Fruit fly (Drosophila melanogaster) whole organism, embryonic: ENCODE data around the gene Cyfip.
A peak's percentile ranks its signal among the peaks of the same experiment; 100 is the strongest.

ENCODE experiments used
- Atf3 ChIP-seq: fragments of 200-800 bp; sonication (Bioruptor generic); optimal IDR thresholded peaks from 3 replicates; lab custom pipeline; 2016; ENCODE audit warnings: missing biosample characterization, missing genetic modification characterization
- Bgb ChIP-seq: fragments of 200-800 bp; sonication (Bioruptor generic); IDR thresholded peaks from 2 replicates; pipeline ENCODE4 v1.3.6; 2022; ENCODE audit warnings: missing biosample characterization, missing genetic modification characterization; ENCODE audit not compliant: partially characterized antibody
- CG10267 ChIP-seq: fragments of 200-800 bp; sonication (Bioruptor generic); optimal IDR thresholded peaks from 2 replicates; lab custom pipeline; 2018; ENCODE audit warnings: missing biosample characterization, mild to moderate bottlenecking, missing genetic modification characterization, moderate library complexity
- CG10366 ChIP-seq: fragments of 200-800 bp; sonication (Bioruptor generic); IDR thresholded peaks from 2 replicates; pipeline ENCODE4 v1.3.6; 2022; ENCODE audit warnings: missing biosample characterization, missing genetic modification characterization
- CG10654 ChIP-seq: fragments of 200-800 bp; sonication (Bioruptor generic); optimal IDR thresholded peaks from 2 replicates; lab custom pipeline; 2016; ENCODE audit warnings: missing biosample characterization, missing genetic modification characterization
- CG11398 ChIP-seq: fragments of 200-800 bp; sonication (Bioruptor generic); optimal IDR thresholded peaks from 2 replicates; lab custom pipeline; 2016; ENCODE audit warnings: missing biosample characterization, missing genetic modification characterization
- CG12104 ChIP-seq: fragments of 200-800 bp; sonication (Bioruptor generic); optimal IDR thresholded peaks from 3 replicates; lab custom pipeline; 2016; ENCODE audit warnings: missing biosample characterization, missing genetic modification characterization
- CG12391 ChIP-seq: fragments of 200-800 bp; sonication (Bioruptor generic); optimal IDR thresholded peaks from 3 replicates; lab custom pipeline; 2018; ENCODE audit warnings: missing biosample characterization, mild to moderate bottlenecking, missing genetic modification characterization, moderate library complexity
- CG12942 ChIP-seq: fragments of 200-800 bp; sonication (Bioruptor generic); optimal IDR thresholded peaks from 3 replicates; lab custom pipeline; 2016; ENCODE audit warnings: missing biosample characterization, missing genetic modification characterization
- CG14667 ChIP-seq: fragments of 200-800 bp; sonication (Bioruptor generic); IDR thresholded peaks from 2 replicates; pipeline ENCODE4 v1.3.6; 2022; ENCODE audit warnings: missing biosample characterization, missing genetic modification characterization
- CG16813 ChIP-seq: fragments of 200-800 bp; sonication (Bioruptor generic); IDR thresholded peaks from 3 replicates; pipeline ENCODE4 v1.3.6; 2022; ENCODE audit warnings: missing biosample characterization, missing genetic modification characterization; ENCODE audit not compliant: partially characterized antibody
- CG18011 ChIP-seq: fragments of 200-800 bp; sonication (Bioruptor generic); optimal IDR thresholded peaks from 2 replicates; lab custom pipeline; 2017; ENCODE audit warnings: missing biosample characterization, missing genetic modification characterization, mild to moderate bottlenecking, moderate library complexity, missing genotype
- CG30020 ChIP-seq: fragments of 200-800 bp; optimal IDR thresholded peaks from 2 replicates; lab custom pipeline; 2019; ENCODE audit warnings: missing biosample characterization, mild to moderate bottlenecking, missing genetic modification characterization, moderate library complexity
- CG30431 ChIP-seq: fragments of 200-800 bp; sonication (Bioruptor generic); optimal IDR thresholded peaks from 2 replicates; lab custom pipeline; 2017; ENCODE audit warnings: missing biosample characterization, missing genetic modification characterization
- CG31388 ChIP-seq: fragments of 200-800 bp; sonication (Bioruptor generic); optimal IDR thresholded peaks from 2 replicates; lab custom pipeline; 2016; ENCODE audit warnings: missing biosample characterization, missing genetic modification characterization
- CG33557 ChIP-seq: fragments of 200-800 bp; sonication (Bioruptor generic); optimal IDR thresholded peaks from 2 replicates; lab custom pipeline; 2019; ENCODE audit warnings: missing biosample characterization, mild to moderate bottlenecking, missing genetic modification characterization, moderate library complexity
- CG34422 ChIP-seq: fragments of 200-800 bp; sonication (Bioruptor generic); IDR thresholded peaks from 3 replicates; pipeline ENCODE4 v1.3.6; 2022; ENCODE audit warnings: missing biosample characterization, missing genetic modification characterization
- CG42726 ChIP-seq: fragments of 200-800 bp; sonication (Bioruptor generic); IDR thresholded peaks from 2 replicates; pipeline ENCODE4 v1.3.6; 2022; ENCODE audit warnings: missing biosample characterization, missing genetic modification characterization; ENCODE audit not compliant: partially characterized antibody
- CG4707 ChIP-seq: fragments of 200-800 bp; sonication (Bioruptor generic); optimal IDR thresholded peaks from 2 replicates; lab custom pipeline; 2018; ENCODE audit warnings: missing biosample characterization, mild to moderate bottlenecking, missing genetic modification characterization, moderate library complexity
- CG6175 ChIP-seq: fragments of 200-800 bp; sonication (Bioruptor generic); IDR thresholded peaks from 3 replicates; pipeline ENCODE4 v1.3.6; 2022; ENCODE audit warnings: missing biosample characterization, missing genetic modification characterization
- CG6765 ChIP-seq: fragments of 200-800 bp; sonication (Bioruptor generic); optimal IDR thresholded peaks from 3 replicates; lab custom pipeline; 2017; ENCODE audit warnings: missing biosample characterization, mild to moderate bottlenecking, missing genetic modification characterization
- CG6813 ChIP-seq: fragments of 200-800 bp; sonication (Bioruptor generic); optimal IDR thresholded peaks from 2 replicates; lab custom pipeline; 2017; ENCODE audit warnings: missing biosample characterization, missing genetic modification characterization, mild to moderate bottlenecking, moderate library complexity, missing genetic modification reagents
- CG7357 ChIP-seq: fragments of 200-800 bp; sonication (Bioruptor generic); IDR thresholded peaks from 3 replicates; pipeline ENCODE4 v1.3.6; 2022; ENCODE audit warnings: missing biosample characterization, missing genetic modification characterization
- CG7372 ChIP-seq: fragments of 200-800 bp; sonication (Bioruptor generic); IDR thresholded peaks from 2 replicates; pipeline ENCODE4 v1.3.6; 2022; ENCODE audit warnings: missing biosample characterization, missing genetic modification characterization
- CG8089 ChIP-seq: fragments of 200-800 bp; sonication (Bioruptor generic); optimal IDR thresholded peaks from 3 replicates; lab custom pipeline; 2016; ENCODE audit warnings: missing biosample characterization, missing genetic modification characterization
- CG8359 ChIP-seq: fragments of 200-800 bp; sonication (Bioruptor generic); optimal IDR thresholded peaks from 2 replicates; lab custom pipeline; 2017; ENCODE audit warnings: missing biosample characterization, mild to moderate bottlenecking, missing genetic modification characterization, borderline replicate concordance
- H2.0 ChIP-seq: fragments of 200-800 bp; sonication (Bioruptor generic); IDR thresholded peaks from 2 replicates; pipeline ENCODE4 v1.3.6; 2022; ENCODE audit warnings: missing biosample characterization, missing genetic modification characterization
- HHEX ChIP-seq: fragments of 200-800 bp; sonication (Bioruptor generic); optimal IDR thresholded peaks from 3 replicates; lab custom pipeline; 2017; ENCODE audit warnings: missing biosample characterization, mild to moderate bottlenecking, missing genetic modification characterization, missing genetic modification reagents
- Lpt ChIP-seq: fragments of >200 bp; optimal IDR thresholded peaks from 2 replicates; lab custom pipeline; 2018; ENCODE audit warnings: missing biosample characterization, missing genetic modification characterization
- Meics ChIP-seq: fragments of 200-800 bp; sonication (Bioruptor generic); optimal IDR thresholded peaks from 2 replicates; lab custom pipeline; 2017; ENCODE audit warnings: missing biosample characterization, mild to moderate bottlenecking, missing genetic modification characterization
- Mes4 ChIP-seq: fragments of 200-800 bp; sonication (Bioruptor generic); optimal IDR thresholded peaks from 2 replicates; lab custom pipeline; 2016; ENCODE audit warnings: missing biosample characterization, missing genetic modification characterization
- NC2β ChIP-seq: fragments of 200-800 bp; sonication (Bioruptor generic); optimal IDR thresholded peaks from 2 replicates; lab custom pipeline; 2016; ENCODE audit warnings: missing biosample characterization, missing genetic modification characterization
- Nf-YA ChIP-seq: fragments of 200-800 bp; sonication (Bioruptor generic); IDR thresholded peaks from 2 replicates; pipeline ENCODE4 v1.3.6; 2022; ENCODE audit warnings: missing biosample characterization, missing genetic modification characterization
- Rfx ChIP-seq: fragments of 200-800 bp; sonication (Bioruptor generic); IDR thresholded peaks from 2 replicates; pipeline ENCODE4 v1.3.6; 2022; ENCODE audit warnings: missing biosample characterization, missing genetic modification characterization
- al ChIP-seq: fragments of 200-800 bp; sonication (Bioruptor generic); IDR thresholded peaks from 2 replicates; pipeline ENCODE4 v1.3.6; 2022; ENCODE audit warnings: missing biosample characterization, missing genetic modification characterization
- bbx ChIP-seq: fragments of 200-800 bp; sonication (Bioruptor generic); IDR thresholded peaks from 2 replicates; pipeline ENCODE4 v1.3.6; 2022; ENCODE audit warnings: missing biosample characterization, missing genetic modification characterization; ENCODE audit not compliant: partially characterized antibody
- cg ChIP-seq: fragments of 200-800 bp; sonication (Bioruptor generic); optimal IDR thresholded peaks from 3 replicates; lab custom pipeline; 2019; ENCODE audit warnings: missing biosample characterization, mild to moderate bottlenecking, missing genetic modification characterization, moderate library complexity
- cwo ChIP-seq: fragments of 200-800 bp; sonication (Bioruptor generic); optimal IDR thresholded peaks from 3 replicates; lab custom pipeline; 2017; ENCODE audit warnings: missing biosample characterization, missing genetic modification characterization, mild to moderate bottlenecking, moderate library complexity, missing genetic modification reagents
- dan ChIP-seq: fragments of 200-800 bp; sonication (Bioruptor generic); IDR thresholded peaks from 2 replicates; pipeline ENCODE4 v1.3.6; 2022; ENCODE audit warnings: missing biosample characterization, missing genetic modification characterization
- fd64A ChIP-seq: fragments of 200-800 bp; sonication (Bioruptor generic); optimal IDR thresholded peaks from 3 replicates; lab custom pipeline; 2018; ENCODE audit warnings: missing biosample characterization, mild to moderate bottlenecking, missing genetic modification characterization
- hbn ChIP-seq: fragments of 200-800 bp; sonication (Bioruptor generic); IDR thresholded peaks from 2 replicates; pipeline ENCODE4 v1.3.6; 2022; ENCODE audit warnings: missing biosample characterization, missing genetic modification characterization; ENCODE audit not compliant: partially characterized antibody
- jigr1 ChIP-seq: fragments of 200-800 bp; sonication (Bioruptor generic); IDR thresholded peaks from 3 replicates; pipeline ENCODE4 v1.3.6; 2022; ENCODE audit warnings: missing biosample characterization, missing genetic modification characterization
- lmd ChIP-seq: fragments of 200-800 bp; sonication (Bioruptor generic); IDR thresholded peaks from 2 replicates; pipeline ENCODE4 v1.3.6; 2022; ENCODE audit warnings: missing biosample characterization, missing genetic modification characterization
- lola ChIP-seq, 3 experiments: fragments of >200 bp in 2 of 3; fragments of 200-800 bp in 1 of 3; sonication (Bioruptor generic) in 1 of 3; optimal IDR thresholded peaks; 2 replicates each; lab custom pipeline; 2017 to 2019; ENCODE audit warnings: missing biosample characterization in 3 of 3, missing genetic modification characterization in 3 of 3, mild to moderate bottlenecking in 1 of 3, moderate library complexity in 1 of 3
- repo ChIP-seq: fragments of 200-800 bp; sonication (Bioruptor generic); optimal IDR thresholded peaks from 2 replicates; lab custom pipeline; 2016; ENCODE audit warnings: missing biosample characterization, missing genetic modification characterization
- ssp ChIP-seq: fragments of 200-800 bp; sonication (Bioruptor generic); IDR thresholded peaks from 2 replicates; pipeline ENCODE4 v1.3.6; 2022; ENCODE audit warnings: missing biosample characterization, missing genetic modification characterization
- stwl ChIP-seq: fragments of 200-800 bp; sonication (Bioruptor generic); optimal IDR thresholded peaks from 3 replicates; lab custom pipeline; 2018; ENCODE audit warnings: missing biosample characterization, mild to moderate bottlenecking, missing genetic modification characterization, moderate library complexity
- sug ChIP-seq: fragments of 200-800 bp; optimal IDR thresholded peaks from 2 replicates; lab custom pipeline; 2019; ENCODE audit warnings: missing biosample characterization, mild to moderate bottlenecking, missing genetic modification characterization, moderate library complexity
- tgo ChIP-seq: fragments of 200-800 bp; sonication (Bioruptor generic); IDR thresholded peaks from 3 replicates; pipeline ENCODE4 v1.3.6; 2022; ENCODE audit warnings: missing biosample characterization, missing genetic modification characterization
- toy ChIP-seq: fragments of 200-800 bp; sonication (Bioruptor generic); IDR thresholded peaks from 2 replicates; pipeline ENCODE4 v1.3.6; 2022; ENCODE audit warnings: missing biosample characterization, missing genetic modification characterization
- tx ChIP-seq: fragments of 200-800 bp; sonication (Bioruptor generic); optimal IDR thresholded peaks from 2 replicates; lab custom pipeline; 2016; ENCODE audit warnings: missing biosample characterization, missing genetic modification characterization
- unpg ChIP-seq: fragments of 200-800 bp; sonication (Bioruptor generic); optimal IDR thresholded peaks from 3 replicates; lab custom pipeline; 2018; ENCODE audit warnings: missing biosample characterization, mild to moderate bottlenecking, missing genetic modification characterization, moderate library complexity

Cyfip gene

DNA sequence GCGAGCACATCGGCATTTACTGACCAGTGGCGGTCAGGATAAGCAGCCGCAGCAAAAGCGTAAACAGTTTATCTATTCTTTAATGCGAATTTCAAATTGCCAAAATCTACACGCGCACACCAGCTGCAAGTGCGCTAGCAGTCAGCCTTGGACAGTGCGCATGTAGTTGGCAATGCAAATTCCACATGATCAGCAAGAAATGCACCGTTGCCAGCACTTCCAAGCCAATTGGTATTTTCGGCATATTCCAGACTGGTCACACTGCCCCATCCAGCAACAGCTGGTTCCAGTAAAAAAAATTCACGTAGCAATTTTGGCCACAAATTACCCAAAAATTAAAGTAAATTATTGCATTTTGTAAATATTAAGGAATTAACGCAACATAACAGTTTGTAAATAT lies 45.3 kb upstream of the Cyfip start (continued):
- TF ChIP-seq CG12104 (no peak), CG12942 (GFP tag; lab: Kevin White, UChicago) (no peak), Nf-YA (GFP tag; lab: Robert Waterston, UW) (no peak), unpg (GFP tag; lab: Kevin White, UChicago) (no peak), CG6765 (GFP tag; lab: Kevin White, UChicago) (no peak), lola (GFP tag; optimal IDR thresholded peaks at IDR 0.05; lab: Kevin White, UChicago) (no peak), tx (GFP tag; lab: Kevin White, UChicago) (no peak), CG6175 (no peak), Atf3 (GFP tag; lab: Kevin White, UChicago) (no peak), CG42726 (GFP tag; lab: Robert Waterston, UW) (no peak), stwl (peak; percentile 77), lmd (GFP tag; lab: Robert Waterston, UW) (no peak), CG10654 (no peak), CG4707 (no peak), CG18011 (peak; percentile 99), Bgb (no peak), CG8089 (GFP tag; lab: Kevin White, UChicago) (no peak), CG30431 (no peak), cg (GFP tag; lab: Kevin White, UChicago) (peak; percentile 13), Meics (GFP tag; lab: Kevin White, UChicago) (no peak), CG8359 (GFP tag; lab: Kevin White, UChicago) (no peak), CG11398 (no peak), CG7357 (GFP tag; lab: Robert Waterston, UW) (no peak), CG33557 (no peak), HHEX (GFP tag; lab: Kevin White, UChicago) (no peak), ssp (no peak), H2.0 (GFP tag; lab: Robert Waterston, UW) (no peak), CG30020 (tag; lab: Kevin White, UChicago) (peak; percentile 23), repo (GFP tag; lab: Kevin White, UChicago) (no peak), Rfx (GFP tag; lab: Robert Waterston, UW) (no peak), CG10267 (peak; percentile 54), CG34422 (no peak), fd64A (GFP tag; lab: Kevin White, UChicago) (no peak), toy (no peak), CG6813 (GFP tag; lab: Kevin White, UChicago) (no peak), Lpt (GFP tag; lab: Kevin White, UChicago) (no peak), CG7372 (GFP tag; lab: Robert Waterston, UW) (no peak), CG31388 (GFP tag; lab: Kevin White, UChicago) (no peak), sug (tag; lab: Kevin White, UChicago) (peak; percentile 38), dan (GFP tag; lab: Robert Waterston, UW) (no peak), bbx (GFP tag; lab: Robert Waterston, UW) (no peak), cwo (GFP tag; lab: Kevin White, UChicago) (no peak), CG12391 (peak; percentile 21), tgo (GFP tag; lab: Robert Waterston, UW) (no peak), al (GFP tag; lab: Robert Waterston, UW) (no peak), CG10366 (no peak), hbn (no peak), NC2β (GFP tag; lab: Kevin White, UChicago) (no peak), Mes4 (GFP tag; lab: Kevin White, UChicago) (no peak), CG16813 (GFP tag; lab: Robert Waterston, UW) (no peak), CG14667 (GFP tag; lab: Robert Waterston, UW) (no peak), jigr1 (GFP tag; lab: Robert Waterston, UW) (no peak)
